Fruit fly (Drosophila melanogaster) whole organism, pupa: ENCODE data around the gene mRpL39.

Source experiments
- CG10348 ChIP-seq: fragments of 200-800 bp; sonication (Bioruptor generic); IDR thresholded peaks from 2 replicates; pipeline ENCODE4 v1.3.6; 2022; ENCODE audit warnings: missing biosample characterization, missing genetic modification characterization
- CG12605 ChIP-seq: fragments of 200-800 bp; sonication (Bioruptor generic); IDR thresholded peaks from 2 replicates; pipeline ENCODE4 v1.3.6; 2022; ENCODE audit warnings: missing biosample characterization, missing genetic modification characterization
- CG8301 ChIP-seq: fragments of 200-800 bp; sonication (Bioruptor generic); optimal IDR thresholded peaks from 2 replicates; lab custom pipeline; 2018; ENCODE audit warnings: missing biosample characterization, mild to moderate bottlenecking, missing genetic modification characterization
- D1 ChIP-seq: fragments of 200-800 bp; sonication (Bioruptor generic); optimal IDR thresholded peaks from 2 replicates; lab custom pipeline; 2018; ENCODE audit warnings: missing biosample characterization, mild to moderate bottlenecking, missing genetic modification characterization, moderate library complexity
- EcR ChIP-seq: fragments of 200-800 bp; sonication (Bioruptor generic); optimal IDR thresholded peaks from 3 replicates; lab custom pipeline; 2019; ENCODE audit warnings: missing biosample characterization, missing genetic modification characterization, mild to moderate bottlenecking, moderate library complexity, missing genetic modification reagents
- Pif1A ChIP-seq: fragments of 200-800 bp; sonication (Bioruptor generic); optimal IDR thresholded peaks from 3 replicates; lab custom pipeline; 2016; ENCODE audit warnings: missing biosample characterization, missing genetic modification characterization
- Pif1B ChIP-seq: fragments of 200-800 bp; sonication (Bioruptor generic); optimal IDR thresholded peaks from 3 replicates; lab custom pipeline; 2016; ENCODE audit warnings: missing biosample characterization, missing genetic modification characterization
- Snoo ChIP-seq: fragments of 200-800 bp; sonication (Bioruptor generic); optimal IDR thresholded peaks from 3 replicates; lab custom pipeline; 2017; ENCODE audit warnings: missing biosample characterization, mild to moderate bottlenecking, missing genetic modification characterization, inconsistent platforms
- gl ChIP-seq: fragments of 200-800 bp; sonication (Bioruptor generic); optimal IDR thresholded peaks from 2 replicates; lab custom pipeline; 2018; ENCODE audit warnings: missing biosample characterization, mild to moderate bottlenecking, missing genetic modification characterization

- no peak for TF ChIP-seq CG8301
- no peak for TF ChIP-seq CG10348 (GFP tag; lab: Robert Waterston, UW)
- no peak for TF ChIP-seq EcR (GFP tag; lab: Kevin White, UChicago)
- no peak for TF ChIP-seq Pif1A
- TF ChIP-seq gl: no peak
- no peak for TF ChIP-seq Pif1B (GFP tag; lab: Kevin White, UChicago)
- TF ChIP-seq CG12605 (GFP tag; lab: Robert Waterston, UW): no peak
- TF ChIP-seq D1 (tag; lab: Kevin White, UChicago): no peak
- no peak for TF ChIP-seq Snoo
Measured at dm6 chr3L:15021008-15021407, 21.5 kb upstream of the mRpL39 start.
